Worm (Caenorhabditis elegans): ENCODE data around the gene F12A10.6.
"Not testable (repeated sequence)": the region's sequence is repeated elsewhere in the genome, so short reads cannot be mapped to it uniquely, and the experiment has no call there.

DNA sequence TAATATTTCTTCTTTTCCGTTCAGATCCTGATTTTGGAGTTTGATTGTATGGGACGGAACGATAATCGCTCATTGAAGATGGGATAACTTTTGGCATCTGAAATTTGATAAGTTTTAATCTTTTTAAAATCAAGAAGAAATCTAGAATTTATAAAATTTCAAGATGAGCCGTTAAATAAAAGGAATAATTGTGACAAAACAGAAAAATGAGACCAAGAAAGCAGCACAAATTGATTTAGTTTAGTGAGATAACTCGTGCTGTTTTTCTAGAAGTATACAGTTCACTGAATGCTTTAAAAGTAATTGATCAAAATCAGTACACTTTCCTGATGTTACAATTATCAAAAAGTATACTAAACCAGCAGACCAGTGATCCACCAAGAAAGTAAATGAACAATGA is 45.8 kb upstream of the F12A10.6 start, which contains the start of gene hlh-27:
- TF ChIP-seq ztf-29 (GFP tag; IDR thresholded peaks at IDR 0.05); klf-2 (GFP tag; conservative IDR thresholded peaks at IDR 0.05): not testable (repeated sequence)
